Fruit fly (Drosophila melanogaster) whole organism, embryonic: Measurements from ENCODE around the gene Gcat.

Source experiments
- Ada2b ChIP-seq: fragments of 200-800 bp; sonication (Bioruptor generic); IDR thresholded peaks from 2 replicates; pipeline ENCODE4 v1.3.6; 2022; ENCODE audit warnings: missing biosample characterization, missing genetic modification characterization
- CG10543 ChIP-seq: fragments of 200-800 bp; sonication (Bioruptor generic); optimal IDR thresholded peaks from 3 replicates; lab custom pipeline; 2017; ENCODE audit warnings: missing biosample characterization, mild to moderate bottlenecking, missing genetic modification characterization, moderate library complexity
- CG12744 ChIP-seq: fragments of 200-800 bp; sonication (Bioruptor generic); optimal IDR thresholded peaks from 2 replicates; lab custom pipeline; 2016; ENCODE audit warnings: missing biosample characterization, missing genetic modification characterization
- CG7839 ChIP-seq: fragments of 200-800 bp; sonication (Bioruptor generic); optimal IDR thresholded peaks from 3 replicates; lab custom pipeline; 2018; ENCODE audit warnings: missing biosample characterization, mild to moderate bottlenecking, missing genetic modification characterization, moderate library complexity
- CG8388 ChIP-seq: fragments of 200-800 bp; sonication (Bioruptor generic); optimal IDR thresholded peaks from 2 replicates; lab custom pipeline; 2019; ENCODE audit warnings: missing biosample characterization, mild to moderate bottlenecking, missing genetic modification characterization, moderate library complexity
- Gsc ChIP-seq: fragments of 200-800 bp; sonication (Bioruptor generic); IDR thresholded peaks from 2 replicates; pipeline ENCODE4 v1.3.6; 2022; ENCODE audit warnings: missing biosample characterization, missing genetic modification characterization
- Rfx ChIP-seq: fragments of 200-800 bp; sonication (Bioruptor generic); IDR thresholded peaks from 2 replicates; pipeline ENCODE4 v1.3.6; 2022; ENCODE audit warnings: missing biosample characterization, missing genetic modification characterization
- kah ChIP-seq: fragments of 200-800 bp; sonication (Bioruptor generic); optimal IDR thresholded peaks from 2 replicates; lab custom pipeline; 2018; ENCODE audit warnings: missing biosample characterization, mild to moderate bottlenecking, missing genetic modification characterization
- lbe ChIP-seq: fragments of 200-800 bp; sonication (Bioruptor generic); optimal IDR thresholded peaks from 2 replicates; lab custom pipeline; 2016; ENCODE audit warnings: missing biosample characterization, mild to moderate bottlenecking, missing genetic modification characterization
- psq ChIP-seq: fragments of 200-800 bp; sonication (Bioruptor generic); optimal IDR thresholded peaks from 2 replicates; lab custom pipeline; 2017; ENCODE audit warnings: missing biosample characterization, missing genetic modification characterization
- sna ChIP-seq: fragments of 200-800 bp; sonication (Bioruptor generic); IDR thresholded peaks from 2 replicates; pipeline ENCODE4 v1.3.6; 2022; ENCODE audit warnings: missing biosample characterization, missing genetic modification characterization; ENCODE audit not compliant: partially characterized antibody
- vvl ChIP-seq: fragments of 200-800 bp; sonication (Bioruptor generic); IDR thresholded peaks from 2 replicates; pipeline ENCODE4 v1.3.6; 2022; ENCODE audit warnings: missing biosample characterization, missing genetic modification characterization

DNA sequence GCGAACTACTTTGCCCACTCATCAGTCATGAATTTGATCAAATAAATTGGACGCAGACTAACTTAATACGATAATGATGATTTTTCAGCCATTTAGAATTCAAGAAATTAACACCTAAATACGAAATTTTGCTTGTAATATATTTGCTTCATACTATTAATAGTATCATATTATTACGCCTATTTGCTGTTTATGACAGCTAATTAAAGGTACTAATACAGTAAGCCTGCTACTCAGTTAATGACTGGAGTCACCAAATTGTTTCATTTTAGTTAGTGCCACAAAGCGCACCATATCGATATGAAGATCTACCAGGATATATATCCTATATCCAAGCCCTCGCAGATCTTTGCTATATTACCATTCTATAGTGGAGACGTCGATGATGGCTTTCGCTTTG, 49.7 kb downstream of the Gcat start, which contains the start of gene Gr68a:
- TF ChIP-seq Rfx (GFP tag; lab: Robert Waterston, UW) (no peak), CG7839 (tag; lab: Kevin White, UChicago) (no peak), Gsc (GFP tag; lab: Robert Waterston, UW) (no peak), sna (GFP tag; lab: Robert Waterston, UW) (no peak), Ada2b (GFP tag; lab: Robert Waterston, UW) (no peak), psq (no peak), CG8388 (GFP tag; lab: Kevin White, UChicago) (no peak), vvl (GFP tag; lab: Robert Waterston, UW) (no peak), lbe (GFP tag; lab: Kevin White, UChicago) (no peak), kah (no peak), CG10543 (GFP tag; lab: Kevin White, UChicago) (no peak), CG12744 (GFP tag; lab: Kevin White, UChicago) (no peak)
